Worm (Caenorhabditis elegans): ENCODE results near the gene sri-18.

DNA sequence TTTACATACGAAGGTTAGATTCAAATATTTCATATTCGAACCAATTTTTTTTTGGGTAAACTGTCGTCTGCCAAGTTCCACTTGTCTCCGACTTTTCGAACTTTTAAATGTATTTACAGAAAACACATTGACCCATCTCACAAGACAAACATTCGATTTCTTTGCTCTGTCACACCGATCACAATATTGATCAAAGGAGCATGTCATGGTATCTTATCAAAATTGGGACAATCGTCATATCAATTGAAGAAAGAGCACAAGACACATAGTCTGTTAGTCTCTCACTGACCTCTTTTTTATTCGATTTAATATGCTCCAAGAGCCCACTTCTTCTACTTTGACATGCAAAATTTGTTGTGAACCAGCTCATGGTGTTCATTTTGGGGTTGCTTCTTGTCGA, 4.3 kb downstream of the sri-18 start, which contains the start of gene nhr-232:
- TF ChIP-seq ztf-11 (tag; optimal IDR thresholded peaks at IDR 0.05) (no peak), dmd-4 (tag; optimal IDR thresholded peaks at IDR 0.05) (no peak), nhr-11 (tag; optimal IDR thresholded peaks at IDR 0.05) (no peak)
